Fruit fly (Drosophila melanogaster) whole organism, embryonic: ENCODE measurements around the gene rhea.

Source experiments
- Abd-B ChIP-seq: fragments of 200-800 bp; sonication (Bioruptor generic); optimal IDR thresholded peaks from 2 replicates; lab custom pipeline; 2018; ENCODE audit warnings: missing biosample characterization, mild to moderate bottlenecking, missing genetic modification characterization, moderate library complexity
- Bteb2 ChIP-seq: fragments of 200-800 bp; sonication (Bioruptor generic); optimal IDR thresholded peaks from 2 replicates; lab custom pipeline; 2016; ENCODE audit warnings: missing biosample characterization, missing genetic modification characterization
- CG11085 ChIP-seq: fragments of 200-800 bp; sonication (Bioruptor generic); IDR thresholded peaks from 2 replicates; pipeline ENCODE4 v1.3.6; 2022; ENCODE audit warnings: missing biosample characterization, missing genetic modification characterization
- CG11247 ChIP-seq: fragments of 200-800 bp; sonication (Bioruptor generic); IDR thresholded peaks from 2 replicates; pipeline ENCODE4 v1.3.6; 2022; ENCODE audit warnings: missing biosample characterization, missing genetic modification characterization
- CG11456 ChIP-seq: fragments of 200-800 bp; sonication (Bioruptor generic); IDR thresholded peaks from 3 replicates; pipeline ENCODE4 v1.3.6; 2022; ENCODE audit warnings: missing biosample characterization, missing genetic modification characterization
- CG12659 ChIP-seq: fragments of 200-800 bp; sonication (Bioruptor generic); optimal IDR thresholded peaks from 3 replicates; lab custom pipeline; 2017; ENCODE audit warnings: mild to moderate bottlenecking, missing biosample characterization, missing genetic modification reagents, missing genetic modification characterization
- CG13894 ChIP-seq: fragments of 200-800 bp; sonication (Bioruptor generic); optimal IDR thresholded peaks from 3 replicates; lab custom pipeline; 2018; ENCODE audit warnings: missing biosample characterization, mild to moderate bottlenecking, missing genetic modification characterization, moderate library complexity
- CG15269 ChIP-seq: fragments of 200-800 bp; sonication (Bioruptor generic); optimal IDR thresholded peaks from 2 replicates; lab custom pipeline; 2018; ENCODE audit warnings: missing biosample characterization, mild to moderate bottlenecking, missing genetic modification characterization, moderate library complexity
- CG1602 ChIP-seq: fragments of 200-800 bp; sonication (Bioruptor generic); optimal IDR thresholded peaks from 3 replicates; lab custom pipeline; 2016; ENCODE audit warnings: missing biosample characterization, missing genetic modification characterization
- CG17359 ChIP-seq: fragments of 200-800 bp; sonication (Bioruptor generic); optimal IDR thresholded peaks from 3 replicates; lab custom pipeline; 2018; ENCODE audit warnings: missing biosample characterization, mild to moderate bottlenecking, missing genetic modification characterization, moderate library complexity
- CG17802 ChIP-seq: fragments of 200-800 bp; sonication (Bioruptor generic); optimal IDR thresholded peaks from 2 replicates; lab custom pipeline; 2018; ENCODE audit warnings: missing biosample characterization, mild to moderate bottlenecking, missing genetic modification characterization, moderate library complexity
- CG1832 ChIP-seq: fragments of 200-800 bp; sonication (Bioruptor generic); optimal IDR thresholded peaks from 2 replicates; lab custom pipeline; 2017; ENCODE audit warnings: missing biosample characterization, mild to moderate bottlenecking, missing genetic modification characterization, inconsistent platforms
- CG18764 ChIP-seq: fragments of 200-800 bp; sonication (Bioruptor generic); optimal IDR thresholded peaks from 3 replicates; lab custom pipeline; 2016; ENCODE audit warnings: missing biosample characterization, missing genetic modification characterization
- CG2202 ChIP-seq: fragments of 200-800 bp; sonication (Bioruptor generic); optimal IDR thresholded peaks from 2 replicates; lab custom pipeline; 2018; ENCODE audit warnings: missing biosample characterization, mild to moderate bottlenecking, missing genetic modification characterization
- CG2875 ChIP-seq: fragments of 200-800 bp; sonication (Bioruptor generic); optimal IDR thresholded peaks from 2 replicates; lab custom pipeline; 2017; ENCODE audit warnings: missing biosample characterization, mild to moderate bottlenecking, missing genetic modification characterization, missing genetic modification reagents
- CG3065 ChIP-seq: fragments of 200-800 bp; sonication (Bioruptor generic); optimal IDR thresholded peaks from 2 replicates; lab custom pipeline; 2016; ENCODE audit warnings: missing biosample characterization, missing genetic modification characterization
- CG31388 ChIP-seq: fragments of 200-800 bp; sonication (Bioruptor generic); optimal IDR thresholded peaks from 2 replicates; lab custom pipeline; 2016; ENCODE audit warnings: missing biosample characterization, missing genetic modification characterization
- CG4854 ChIP-seq: fragments of 200-800 bp; sonication (Bioruptor generic); optimal IDR thresholded peaks from 2 replicates; lab custom pipeline; 2016; ENCODE audit warnings: missing biosample characterization, missing genetic modification characterization, inconsistent platforms
- CG7271 ChIP-seq: fragments of 200-800 bp; sonication (Bioruptor generic); optimal IDR thresholded peaks from 2 replicates; lab custom pipeline; 2018; ENCODE audit warnings: missing biosample characterization, mild to moderate bottlenecking, missing genetic modification characterization, moderate library complexity
- CG8290 ChIP-seq, 3 experiments: fragments of 200-800 bp; sonication (Bioruptor generic); optimal IDR thresholded peaks; 2 replicates each; lab custom pipeline; 2016 to 2019; ENCODE audit warnings: missing biosample characterization in 3 of 3, missing genetic modification characterization in 3 of 3, mild to moderate bottlenecking in 2 of 3, moderate library complexity in 1 of 3
- Dek ChIP-seq: fragments of 200-800 bp; sonication (Bioruptor generic); optimal IDR thresholded peaks from 3 replicates; lab custom pipeline; 2019; ENCODE audit warnings: missing biosample characterization, mild to moderate bottlenecking, missing genetic modification characterization, moderate library complexity
- Dfd ChIP-seq, 2 experiments: fragments of >200 bp; optimal IDR thresholded peaks; 2 replicates each; lab custom pipeline; 2017; ENCODE audit warnings: missing biosample characterization in 2 of 2, missing genetic modification characterization in 2 of 2
- Gug ChIP-seq: fragments of 200-800 bp; sonication (Bioruptor generic); IDR thresholded peaks from 4 replicates; pipeline ENCODE4 v1.3.6; 2022; ENCODE audit warnings: missing biosample characterization, missing genetic modification characterization
- HLHmδ ChIP-seq: fragments of 200-800 bp; sonication (Bioruptor generic); optimal IDR thresholded peaks from 2 replicates; lab custom pipeline; 2018; ENCODE audit warnings: missing biosample characterization, mild to moderate bottlenecking, missing genetic modification characterization, moderate library complexity
- HmgZ ChIP-seq: fragments of 200-800 bp; sonication (Bioruptor generic); optimal IDR thresholded peaks from 2 replicates; lab custom pipeline; 2018; ENCODE audit warnings: missing biosample characterization, mild to moderate bottlenecking, missing genetic modification characterization
- Hmr ChIP-seq: fragments of 200-800 bp; sonication (Bioruptor generic); optimal IDR thresholded peaks from 3 replicates; lab custom pipeline; 2017; ENCODE audit warnings: mild to moderate bottlenecking, missing biosample characterization, missing genetic modification reagents, missing genetic modification characterization
- MTF-1 ChIP-seq: fragments of 200-800 bp; sonication (Bioruptor generic); optimal IDR thresholded peaks from 2 replicates; lab custom pipeline; 2018; ENCODE audit warnings: missing biosample characterization, mild to moderate bottlenecking, missing genetic modification characterization, borderline replicate concordance
- Med ChIP-seq: fragments of 200-800 bp; sonication (Bioruptor generic); peaks from one replicate; lab custom pipeline; 2016; ENCODE audit warnings: missing biosample characterization, missing genetic modification characterization, mild to moderate bottlenecking, inconsistent platforms, moderate library complexity
- Mrtf ChIP-seq: fragments of 200-800 bp; sonication (Bioruptor generic); IDR thresholded peaks from 3 replicates; pipeline ENCODE4 v1.3.6; 2022; ENCODE audit warnings: missing biosample characterization, missing genetic modification characterization
- Opbp ChIP-seq: fragments of 200-800 bp; sonication (Bioruptor generic); IDR thresholded peaks from 3 replicates; pipeline ENCODE4 v1.3.6; 2022; ENCODE audit warnings: missing biosample characterization, missing genetic modification characterization; ENCODE audit not compliant: partially characterized antibody
- Side ChIP-seq: fragments of 200-800 bp; sonication (Bioruptor generic); optimal IDR thresholded peaks from 2 replicates; lab custom pipeline; 2016; ENCODE audit warnings: missing biosample characterization, missing genetic modification characterization
- Sry-β ChIP-seq: fragments of 200-800 bp; sonication (Bioruptor generic); optimal IDR thresholded peaks from 2 replicates; lab custom pipeline; 2018; ENCODE audit warnings: missing biosample characterization, mild to moderate bottlenecking, missing genetic modification characterization, moderate library complexity
- Xbp1 ChIP-seq: fragments of 200-800 bp; sonication (Bioruptor generic); optimal IDR thresholded peaks from 3 replicates; lab custom pipeline; 2016; ENCODE audit warnings: missing biosample characterization, mild to moderate bottlenecking, missing genetic modification characterization
- aop ChIP-seq: fragments of 200-800 bp; sonication (Bioruptor generic); IDR thresholded peaks from 2 replicates; pipeline ENCODE4 v1.3.6; 2022; ENCODE audit warnings: missing biosample characterization, missing genetic modification characterization
- ap ChIP-seq: fragments of 200-800 bp; sonication (Bioruptor generic); IDR thresholded peaks from 2 replicates; pipeline ENCODE4 v1.3.6; 2022; ENCODE audit warnings: missing biosample characterization, missing genetic modification characterization
- bcd ChIP-seq: fragments of 200-800 bp; sonication (Bioruptor generic); optimal IDR thresholded peaks from 2 replicates; lab custom pipeline; 2017; ENCODE audit warnings: missing biosample characterization, mild to moderate bottlenecking, missing genetic modification characterization
- bsh ChIP-seq, 2 experiments: fragments of 200-800 bp; sonication (Bioruptor generic); optimal IDR thresholded peaks; 2 replicates each; lab custom pipeline; 2017 to 2018; ENCODE audit warnings: mild to moderate bottlenecking in 2 of 2, missing biosample characterization in 2 of 2, missing genetic modification characterization in 2 of 2, moderate library complexity in 1 of 2
- cad ChIP-seq: fragments of >200 bp; optimal IDR thresholded peaks from 2 replicates; lab custom pipeline; 2017; ENCODE audit warnings: missing biosample characterization, missing genetic modification characterization
- caup ChIP-seq: fragments of 200-800 bp; sonication (Bioruptor generic); optimal IDR thresholded peaks from 3 replicates; lab custom pipeline; 2017; ENCODE audit warnings: missing biosample characterization, mild to moderate bottlenecking, missing genetic modification characterization, moderate library complexity; ENCODE audit not compliant: severe bottlenecking
- dan ChIP-seq: fragments of 200-800 bp; sonication (Bioruptor generic); IDR thresholded peaks from 2 replicates; pipeline ENCODE4 v1.3.6; 2022; ENCODE audit warnings: missing biosample characterization, missing genetic modification characterization
- eyg ChIP-seq: fragments of 200-800 bp; sonication (Bioruptor generic); optimal IDR thresholded peaks from 3 replicates; lab custom pipeline; 2016; ENCODE audit warnings: missing biosample characterization, missing genetic modification characterization
- hbn ChIP-seq: fragments of 200-800 bp; sonication (Bioruptor generic); IDR thresholded peaks from 2 replicates; pipeline ENCODE4 v1.3.6; 2022; ENCODE audit warnings: missing biosample characterization, missing genetic modification characterization; ENCODE audit not compliant: partially characterized antibody
- inv ChIP-seq: fragments of 200-800 bp; sonication (Bioruptor generic); IDR thresholded peaks from 2 replicates; pipeline ENCODE4 v1.3.6; 2022; ENCODE audit warnings: missing biosample characterization, missing genetic modification characterization; ENCODE audit not compliant: partially characterized antibody
- nerfin-2 ChIP-seq: fragments of 200-800 bp; sonication (Bioruptor generic); IDR thresholded peaks from 2 replicates; pipeline ENCODE4 v1.3.6; 2022; ENCODE audit warnings: missing biosample characterization, missing genetic modification characterization; ENCODE audit not compliant: partially characterized antibody
- seq ChIP-seq: fragments of 200-800 bp; sonication (Bioruptor generic); IDR thresholded peaks from 2 replicates; pipeline ENCODE4 v1.3.6; 2022; ENCODE audit warnings: missing biosample characterization, missing genetic modification characterization
- so ChIP-seq: fragments of 200-800 bp; sonication (Bioruptor generic); IDR thresholded peaks from 3 replicates; pipeline ENCODE4 v1.3.6; 2022; ENCODE audit warnings: missing biosample characterization, missing genetic modification characterization
- ssp ChIP-seq: fragments of 200-800 bp; sonication (Bioruptor generic); IDR thresholded peaks from 2 replicates; pipeline ENCODE4 v1.3.6; 2022; ENCODE audit warnings: missing biosample characterization, missing genetic modification characterization
- zfh1 ChIP-seq: fragments of 200-800 bp; sonication (Bioruptor generic); IDR thresholded peaks from 3 replicates; pipeline ENCODE4 v1.3.6; 2022; ENCODE audit warnings: missing biosample characterization, missing genetic modification characterization

The rhea gene

dm6 chr3L:8534386-8535306 lies 10.2 kb upstream of the rhea start, which contains the start of gene ergic53 (continued):
- no peak for TF ChIP-seq CG15269 (tag; lab: Kevin White, UChicago)
- TF ChIP-seq hbn (GFP tag; lab: Robert Waterston, UW), result no peak; the same call in 1 of the 2 replicates
- no peak for TF ChIP-seq CG11085 (GFP tag; lab: Robert Waterston, UW)
- TF ChIP-seq CG1832 (GFP tag; lab: Kevin White, UChicago), result peak; percentile 64
- TF ChIP-seq eyg, result no peak
- TF ChIP-seq Hmr (GFP tag; lab: Kevin White, UChicago), result no peak
- no peak for TF ChIP-seq Gug (GFP tag; lab: Robert Waterston, UW)
- TF ChIP-seq CG11247 (GFP tag; lab: Robert Waterston, UW), result no peak
- peak; percentile 56 for TF ChIP-seq inv
- TF ChIP-seq ap (GFP tag; lab: Robert Waterston, UW), result no peak
- TF ChIP-seq Bteb2 (GFP tag; lab: Kevin White, UChicago), result no peak
- TF ChIP-seq HmgZ, result no peak
- no peak for TF ChIP-seq CG11456
- TF ChIP-seq dan (GFP tag; lab: Robert Waterston, UW), result no peak
- TF ChIP-seq Side, result no peak
- TF ChIP-seq so (GFP tag; lab: Robert Waterston, UW), result no peak
- peak; percentile 44 for TF ChIP-seq CG12659 (GFP tag; lab: Kevin White, UChicago)
- TF ChIP-seq cad, result no peak
- no peak for TF ChIP-seq Abd-B (GFP tag; lab: Kevin White, UChicago)
- no peak for TF ChIP-seq CG2875
- TF ChIP-seq CG17359 (tag; lab: Kevin White, UChicago), result no peak
- no peak for TF ChIP-seq MTF-1 (GFP tag; lab: Kevin White, UChicago)
- no peak for TF ChIP-seq zfh1 (GFP tag; lab: Robert Waterston, UW)
- no peak for TF ChIP-seq CG13894 (tag; lab: Kevin White, UChicago)
- no peak for TF ChIP-seq aop (GFP tag; lab: Robert Waterston, UW)
- no peak for TF ChIP-seq CG8290 (GFP tag; optimal IDR thresholded peaks at IDR 0.05; lab: Kevin White, UChicago)
- TF ChIP-seq CG8290 (tag; optimal IDR thresholded peaks at IDR 0.05; lab: Kevin White, UChicago), result no peak
- TF ChIP-seq Sry-β, result no peak
- TF ChIP-seq Dek (tag; lab: Kevin White, UChicago), result no peak
- TF ChIP-seq CG2202 (tag; lab: Kevin White, UChicago), result no peak
- no peak for TF ChIP-seq CG3065
- no peak for TF ChIP-seq CG18764 (GFP tag; lab: Kevin White, UChicago)
- TF ChIP-seq bsh (GFP tag; optimal IDR thresholded peaks at IDR 0.05; lab: Kevin White, UChicago), result no peak
- TF ChIP-seq CG4854 (GFP tag; lab: Kevin White, UChicago), result no peak
- no peak for TF ChIP-seq Dfd (GFP tag; optimal IDR thresholded peaks at IDR 0.05; lab: Kevin White, UChicago)
- no peak for TF ChIP-seq Mrtf
- no peak for TF ChIP-seq CG31388 (GFP tag; lab: Kevin White, UChicago)
- TF ChIP-seq seq (GFP tag; lab: Robert Waterston, UW), result no peak; the same call in 1 of the 2 replicates
- TF ChIP-seq CG1602, result no peak
- TF ChIP-seq bcd (GFP tag; lab: Kevin White, UChicago), result no peak
- TF ChIP-seq CG7271 (tag; lab: Kevin White, UChicago), result no peak
- TF ChIP-seq Opbp (GFP tag; lab: Robert Waterston, UW), result peak; percentile 72
- TF ChIP-seq caup (GFP tag; lab: Kevin White, UChicago), result no peak
- peak; percentile 71 for TF ChIP-seq Med (GFP tag; lab: Kevin White, UChicago)
- no peak for TF ChIP-seq CG17802 (tag; lab: Kevin White, UChicago)
- TF ChIP-seq ssp, result no peak
- TF ChIP-seq nerfin-2, result peak; percentile 77
- no peak for TF ChIP-seq HLHmδ
- TF ChIP-seq Xbp1 (GFP tag; lab: Kevin White, UChicago), result peak; percentile 89
